Worm (Caenorhabditis elegans) whole organism, late embryonic: ENCODE measurements around the gene clec-164.

Experiments
- ama-1 ChIP-seq: fragments of 150-350 bp; optimal IDR thresholded peaks from 2 replicates; lab custom pipeline; 2014
- mec-3 ChIP-seq: sonication (generic microtip); optimal IDR thresholded peaks from 2 replicates; lab custom pipeline; 2016; ENCODE audit warnings: borderline replicate concordance, missing genetic modification characterization, missing compliant biosample characterization

ce11 chrIV:698304-698703 lies 18.1 kb upstream of the clec-164 start, which contains the start of gene Y55F3C.17:
- no peak for TF ChIP-seq mec-3 (tag; lab: Kevin White, UChicago)
- TF ChIP-seq ama-1 (lab: Kevin White, UChicago): no peak
